Fruit fly (Drosophila melanogaster) whole organism, embryonic: ENCODE measurements around the gene CG15803.
A peak's percentile ranks its signal among the peaks of the same experiment; 100 is the strongest.

Experiments
- CG10462 ChIP-seq: fragments of 200-800 bp; sonication (Bioruptor generic); optimal IDR thresholded peaks from 2 replicates; lab custom pipeline; 2016; ENCODE audit warnings: missing biosample characterization, missing genetic modification characterization
- CG12155 ChIP-seq: fragments of 200-800 bp; sonication (Bioruptor generic); optimal IDR thresholded peaks from 3 replicates; lab custom pipeline; 2016; ENCODE audit warnings: missing biosample characterization, missing genetic modification characterization
- CG12219 ChIP-seq: fragments of 200-800 bp; sonication (Bioruptor generic); optimal IDR thresholded peaks from 3 replicates; lab custom pipeline; 2018; ENCODE audit warnings: missing biosample characterization, mild to moderate bottlenecking, missing genetic modification characterization
- CG1233 ChIP-seq: fragments of 200-800 bp; sonication (Bioruptor generic); optimal IDR thresholded peaks from 4 replicates; lab custom pipeline; 2018; ENCODE audit warnings: missing biosample characterization, mild to moderate bottlenecking, missing genetic modification characterization
- CG12659 ChIP-seq: fragments of 200-800 bp; sonication (Bioruptor generic); optimal IDR thresholded peaks from 3 replicates; lab custom pipeline; 2017; ENCODE audit warnings: mild to moderate bottlenecking, missing biosample characterization, missing genetic modification reagents, missing genetic modification characterization
- CG12744 ChIP-seq: fragments of 200-800 bp; sonication (Bioruptor generic); optimal IDR thresholded peaks from 2 replicates; lab custom pipeline; 2016; ENCODE audit warnings: missing biosample characterization, missing genetic modification characterization
- CG13424 ChIP-seq: fragments of 200-800 bp; sonication (Bioruptor generic); optimal IDR thresholded peaks from 2 replicates; lab custom pipeline; 2019; ENCODE audit warnings: missing biosample characterization, mild to moderate bottlenecking, missing genetic modification characterization, moderate library complexity
- CG15269 ChIP-seq: fragments of 200-800 bp; sonication (Bioruptor generic); optimal IDR thresholded peaks from 2 replicates; lab custom pipeline; 2018; ENCODE audit warnings: missing biosample characterization, mild to moderate bottlenecking, missing genetic modification characterization, moderate library complexity
- CG15479 ChIP-seq: fragments of 200-800 bp; sonication (Bioruptor generic); optimal IDR thresholded peaks from 3 replicates; lab custom pipeline; 2019; ENCODE audit warnings: missing biosample characterization, mild to moderate bottlenecking, missing genetic modification characterization, moderate library complexity
- CG15514 ChIP-seq: fragments of 200-800 bp; sonication (Bioruptor generic); optimal IDR thresholded peaks from 3 replicates; lab custom pipeline; 2017; ENCODE audit warnings: missing biosample characterization, missing genetic modification characterization, mild to moderate bottlenecking, moderate library complexity, missing genetic modification reagents
- CG15601 ChIP-seq: fragments of 200-800 bp; sonication (Bioruptor generic); optimal IDR thresholded peaks from 3 replicates; lab custom pipeline; 2019; ENCODE audit warnings: missing biosample characterization, mild to moderate bottlenecking, missing genetic modification characterization, moderate library complexity
- CG16863 ChIP-seq: fragments of 200-800 bp; sonication (Bioruptor generic); optimal IDR thresholded peaks from 3 replicates; lab custom pipeline; 2016; ENCODE audit warnings: missing biosample characterization, missing genetic modification characterization
- CG17385 ChIP-seq: fragments of 200-800 bp; sonication (Bioruptor generic); optimal IDR thresholded peaks from 3 replicates; lab custom pipeline; 2018; ENCODE audit warnings: missing biosample characterization, mild to moderate bottlenecking, missing genetic modification characterization
- CG17612 ChIP-seq: fragments of 200-800 bp; sonication (Bioruptor generic); IDR thresholded peaks from 2 replicates; pipeline ENCODE4 v1.3.6; 2022; ENCODE audit warnings: missing biosample characterization, missing genetic modification characterization
- CG18011 ChIP-seq: fragments of 200-800 bp; sonication (Bioruptor generic); optimal IDR thresholded peaks from 2 replicates; lab custom pipeline; 2017; ENCODE audit warnings: missing biosample characterization, missing genetic modification characterization, mild to moderate bottlenecking, moderate library complexity, missing genotype
- CG31224 ChIP-seq: fragments of 200-800 bp; sonication (Bioruptor generic); IDR thresholded peaks from 2 replicates; pipeline ENCODE4 v1.3.6; 2022; ENCODE audit warnings: missing biosample characterization, missing genetic modification characterization
- CG32772 ChIP-seq: fragments of 200-800 bp; sonication (Bioruptor generic); IDR thresholded peaks from 2 replicates; pipeline ENCODE4 v1.3.6; 2022; ENCODE audit warnings: missing biosample characterization, missing genetic modification characterization
- CG34422 ChIP-seq: fragments of 200-800 bp; sonication (Bioruptor generic); IDR thresholded peaks from 3 replicates; pipeline ENCODE4 v1.3.6; 2022; ENCODE audit warnings: missing biosample characterization, missing genetic modification characterization
- CG6654 ChIP-seq: fragments of 200-800 bp; sonication (Bioruptor generic); optimal IDR thresholded peaks from 2 replicates; lab custom pipeline; 2017; ENCODE audit warnings: missing biosample characterization, mild to moderate bottlenecking, missing genetic modification characterization
- CoRest ChIP-seq: fragments of 200-800 bp; sonication (Bioruptor generic); optimal IDR thresholded peaks from 3 replicates; lab custom pipeline; 2018; ENCODE audit warnings: missing biosample characterization, mild to moderate bottlenecking, missing genetic modification characterization, moderate library complexity
- Eip74EF ChIP-seq, 2 experiments: fragments of 200-800 bp in 1 of 2; fragments of >200 bp in 1 of 2; sonication (Bioruptor generic) in 1 of 2; optimal IDR thresholded peaks; 2 replicates each; lab custom pipeline; 2017 to 2019; ENCODE audit warnings: missing biosample characterization in 2 of 2, missing genetic modification characterization in 2 of 2, mild to moderate bottlenecking in 1 of 2, moderate library complexity in 1 of 2
- GATAe ChIP-seq: fragments of 200-800 bp; sonication (Bioruptor generic); conservative IDR thresholded peaks from 2 replicates; pipeline ENCODE4 v1.3.6; 2022; ENCODE audit warnings: missing biosample characterization, missing genetic modification characterization
- HLH4C ChIP-seq: fragments of 200-800 bp; sonication (Bioruptor generic); IDR thresholded peaks from 3 replicates; pipeline ENCODE4 v1.3.6; 2022; ENCODE audit warnings: missing biosample characterization, missing genetic modification characterization; ENCODE audit not compliant: partially characterized antibody
- Hey ChIP-seq: fragments of 200-800 bp; sonication (Bioruptor generic); optimal IDR thresholded peaks from 3 replicates; lab custom pipeline; 2018; ENCODE audit warnings: missing biosample characterization, mild to moderate bottlenecking, missing genetic modification characterization
- Hsf ChIP-seq: fragments of 200-800 bp; sonication (Bioruptor generic); optimal IDR thresholded peaks from 3 replicates; lab custom pipeline; 2016; ENCODE audit warnings: missing biosample characterization, missing genetic modification characterization
- NK7.1 ChIP-seq: fragments of 200-800 bp; sonication (Bioruptor generic); optimal IDR thresholded peaks from 3 replicates; lab custom pipeline; 2016; ENCODE audit warnings: missing biosample characterization, missing genetic modification characterization
- PHDP ChIP-seq: fragments of 200-800 bp; sonication (Bioruptor generic); optimal IDR thresholded peaks from 3 replicates; lab custom pipeline; 2018; ENCODE audit warnings: missing biosample characterization, mild to moderate bottlenecking, missing genetic modification characterization, moderate library complexity
- Vsx1 ChIP-seq: fragments of 200-800 bp; sonication (Bioruptor generic); optimal IDR thresholded peaks from 2 replicates; lab custom pipeline; 2017; ENCODE audit warnings: missing biosample characterization, mild to moderate bottlenecking, missing genetic modification characterization, missing genetic modification reagents
- aop ChIP-seq: fragments of 200-800 bp; sonication (Bioruptor generic); IDR thresholded peaks from 2 replicates; pipeline ENCODE4 v1.3.6; 2022; ENCODE audit warnings: missing biosample characterization, missing genetic modification characterization
- ap ChIP-seq: fragments of 200-800 bp; sonication (Bioruptor generic); IDR thresholded peaks from 2 replicates; pipeline ENCODE4 v1.3.6; 2022; ENCODE audit warnings: missing biosample characterization, missing genetic modification characterization
- ara ChIP-seq: fragments of 200-800 bp; sonication (Bioruptor generic); IDR thresholded peaks from 2 replicates; pipeline ENCODE4 v1.3.6; 2022; ENCODE audit warnings: missing biosample characterization, missing genetic modification characterization
- bbx ChIP-seq: fragments of 200-800 bp; sonication (Bioruptor generic); IDR thresholded peaks from 2 replicates; pipeline ENCODE4 v1.3.6; 2022; ENCODE audit warnings: missing biosample characterization, missing genetic modification characterization; ENCODE audit not compliant: partially characterized antibody
- caup ChIP-seq: fragments of 200-800 bp; sonication (Bioruptor generic); optimal IDR thresholded peaks from 3 replicates; lab custom pipeline; 2017; ENCODE audit warnings: missing biosample characterization, mild to moderate bottlenecking, missing genetic modification characterization, moderate library complexity; ENCODE audit not compliant: severe bottlenecking
- chinmo ChIP-seq: fragments of 200-800 bp; sonication (Bioruptor generic); IDR thresholded peaks from 4 replicates; pipeline ENCODE4 v1.3.6; 2022; ENCODE audit warnings: missing biosample characterization, missing genetic modification characterization; ENCODE audit not compliant: partially characterized antibody
- danr ChIP-seq: fragments of 200-800 bp; sonication (Bioruptor generic); IDR thresholded peaks from 2 replicates; pipeline ENCODE4 v1.3.6; 2022; ENCODE audit warnings: missing biosample characterization, missing genetic modification characterization
- dati ChIP-seq: fragments of 200-800 bp; sonication (Bioruptor generic); IDR thresholded peaks from 2 replicates; pipeline ENCODE4 v1.3.6; 2022; ENCODE audit warnings: missing biosample characterization, missing genetic modification characterization
- dmrt99B ChIP-seq: fragments of 200-800 bp; sonication (Bioruptor generic); optimal IDR thresholded peaks from 2 replicates; lab custom pipeline; 2018; ENCODE audit warnings: missing biosample characterization, mild to moderate bottlenecking, missing genetic modification characterization, moderate library complexity
- grau ChIP-seq: fragments of 200-800 bp; optimal IDR thresholded peaks from 3 replicates; lab custom pipeline; 2019; ENCODE audit warnings: missing biosample characterization, mild to moderate bottlenecking, missing genetic modification characterization, moderate library complexity
- gsb-n ChIP-seq: fragments of 200-800 bp; sonication (Bioruptor generic); optimal IDR thresholded peaks from 3 replicates; lab custom pipeline; 2018; ENCODE audit warnings: missing biosample characterization, mild to moderate bottlenecking, missing genetic modification characterization
- h ChIP-seq: fragments of >200 bp; optimal IDR thresholded peaks from 2 replicates; lab custom pipeline; 2017
- ind ChIP-seq: fragments of 200-800 bp; sonication (Bioruptor generic); optimal IDR thresholded peaks from 3 replicates; lab custom pipeline; 2016; ENCODE audit warnings: missing biosample characterization, missing genetic modification characterization
- inv ChIP-seq: fragments of 200-800 bp; sonication (Bioruptor generic); IDR thresholded peaks from 2 replicates; pipeline ENCODE4 v1.3.6; 2022; ENCODE audit warnings: missing biosample characterization, missing genetic modification characterization; ENCODE audit not compliant: partially characterized antibody
- kni ChIP-seq: fragments of 200-800 bp; sonication (Bioruptor generic); optimal IDR thresholded peaks from 3 replicates; lab custom pipeline; 2017; ENCODE audit warnings: mild to moderate bottlenecking, missing biosample characterization, missing genetic modification reagents, missing genetic modification characterization
- lov ChIP-seq, 2 experiments: fragments of 200-800 bp in 1 of 2; fragments of >200 bp in 1 of 2; sonication (Bioruptor generic) in 1 of 2; IDR thresholded peaks in 1 of 2; optimal IDR thresholded peaks in 1 of 2; 2 replicates in 1 of 2; 3 replicates in 1 of 2; pipeline versions ENCODE4 v1.3.6 to Lab custom; 2017 to 2022; ENCODE audit warnings: missing biosample characterization in 1 of 2, missing genetic modification characterization in 1 of 2
- nerfin-2 ChIP-seq: fragments of 200-800 bp; sonication (Bioruptor generic); IDR thresholded peaks from 2 replicates; pipeline ENCODE4 v1.3.6; 2022; ENCODE audit warnings: missing biosample characterization, missing genetic modification characterization; ENCODE audit not compliant: partially characterized antibody
- otp ChIP-seq: fragments of 200-800 bp; sonication (Bioruptor generic); IDR thresholded peaks from 3 replicates; pipeline ENCODE4, ENCODE4 v1.3.6; 2022; ENCODE audit warnings: missing biosample characterization, missing genetic modification characterization
- sisA ChIP-seq: fragments of 200-800 bp; sonication (Bioruptor generic); IDR thresholded peaks from 2 replicates; pipeline ENCODE4 v1.3.6; 2022; ENCODE audit warnings: missing biosample characterization, missing genetic modification characterization
- vfl ChIP-seq: fragments of 200-800 bp; sonication (Bioruptor generic); optimal IDR thresholded peaks from 2 replicates; lab custom pipeline; 2016; ENCODE audit warnings: missing biosample characterization, missing genetic modification characterization

Gene CG15803

dm6 chr3R:18295262-18295944 lies 65.1 kb downstream of the CG15803 start:
- TF ChIP-seq CG32772 (GFP tag; lab: Robert Waterston, UW) (no peak), CG17612 (GFP tag; lab: Robert Waterston, UW) (no peak), CG12744 (GFP tag; lab: Kevin White, UChicago) (no peak), CG34422 (no peak), grau (peak; percentile 23), CG15514 (GFP tag; lab: Kevin White, UChicago) (no peak), Vsx1 (no peak), Hey (tag; lab: Kevin White, UChicago) (no peak), NK7.1 (GFP tag; lab: Kevin White, UChicago) (no peak), kni (GFP tag; lab: Kevin White, UChicago) (no peak), chinmo (GFP tag; lab: Robert Waterston, UW) (no peak), CG1233 (GFP tag; lab: Kevin White, UChicago) (no peak), CG15601 (no peak), vfl (GFP tag; lab: Kevin White, UChicago) (no peak), CG31224 (GFP tag; lab: Robert Waterston, UW) (no peak), inv (GFP tag; lab: Robert Waterston, UW) (peak; percentile 9; the same call in 1 of the 2 replicates), Hsf (peak; percentile 5), bbx (no peak), CoRest (tag; lab: Kevin White, UChicago) (peak; percentile 46), CG15269 (peak; percentile 50), CG12155 (GFP tag; lab: Kevin White, UChicago) (no peak), sisA (GFP tag; lab: Robert Waterston, UW) (no peak), CG16863 (no peak), gsb-n (tag; lab: Kevin White, UChicago) (no peak), GATAe (no peak), otp (GFP tag; lab: Robert Waterston, UW) (no peak), dati (GFP tag; lab: Robert Waterston, UW) (no peak), HLH4C (GFP tag; lab: Robert Waterston, UW) (peak; percentile 59), caup (GFP tag; lab: Kevin White, UChicago) (no peak), CG15479 (GFP tag; lab: Kevin White, UChicago) (no peak), danr (no peak), PHDP (tag; lab: Kevin White, UChicago) (peak; percentile 5), CG10462 (GFP tag; lab: Kevin White, UChicago) (no peak), CG12659 (GFP tag; lab: Kevin White, UChicago) (peak; percentile 14), CG12219 (GFP tag; lab: Kevin White, UChicago) (peak; percentile 16), CG17385 (GFP tag; lab: Kevin White, UChicago) (peak; percentile 26), dmrt99B (peak; percentile 28), aop (no peak), CG6654 (GFP tag; lab: Kevin White, UChicago) (no peak), h (lab: Kevin White, UChicago) (no peak), ap (GFP tag; lab: Robert Waterston, UW) (no peak), nerfin-2 (GFP tag; lab: Robert Waterston, UW) (peak; percentile 67), CG18011 (GFP tag; lab: Kevin White, UChicago) (no peak), CG13424 (tag; lab: Kevin White, UChicago) (peak; percentile 31), Eip74EF (GFP tag; optimal IDR thresholded peaks at IDR 0.05; lab: Kevin White, UChicago) (no peak), ara (no peak), lov (optimal IDR thresholded peaks at IDR 0.05; lab: Kevin White, UChicago) (no peak), lov (GFP tag; IDR thresholded peaks at IDR 0.05; lab: Robert Waterston, UW) (no peak), ind (no peak)
